Worm (Caenorhabditis elegans): ENCODE results near the gene Y2H9A.6.
"Not testable (repeated sequence)": the region's sequence is repeated elsewhere in the genome, so short reads cannot be mapped to it uniquely, and the experiment has no call there.

Gene Y2H9A.6

ce11 chrV:13443535-13443934 is at the start of gene Y2H9A.6:
Y2H9A.6 (plus strand) TSS chrV:13443835.
- not testable (repeated sequence) for TF ChIP-seq cebp-2 (GFP tag; IDR thresholded peaks at IDR 0.05); F33H1.4 (GFP tag; IDR thresholded peaks at IDR 0.05); snpc-4 (GFP tag; optimal IDR thresholded peaks at IDR 0.05); snpc-4 (tag; optimal IDR thresholded peaks at IDR 0.05)

DNA sequence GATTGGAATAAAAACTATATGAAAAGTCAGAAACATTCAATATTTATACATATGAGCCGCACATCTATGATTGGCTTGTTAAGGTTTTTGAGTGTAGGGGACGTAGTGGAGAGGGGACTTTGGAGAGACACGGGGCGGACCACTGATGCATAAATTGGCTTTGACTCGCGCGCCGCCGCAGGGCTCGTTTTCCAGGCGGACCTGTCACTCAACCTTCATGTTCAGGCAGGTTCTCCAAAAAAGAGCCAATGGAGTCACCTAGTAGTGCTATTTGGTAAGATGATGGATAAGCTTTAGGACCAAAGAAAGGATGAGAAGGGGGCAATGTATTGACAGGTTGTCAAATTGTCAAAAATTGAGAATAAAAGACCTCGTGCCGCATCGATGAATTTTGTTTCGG is 48.7 kb upstream of the Y2H9A.6 start:
- TF ChIP-seq pbrm-1 (GFP tag; IDR thresholded peaks at IDR 0.05), result 0 out of 2 replicates have a peak, but pooled peaks have one; percentile 29
- no peak for TF ChIP-seq C17E4.6 (GFP tag; IDR thresholded peaks at IDR 0.05)

- TF ChIP-seq ceh-100 (GFP tag; IDR thresholded peaks at IDR 0.05) (no peak), akir-1 (GFP tag; optimal IDR thresholded peaks at IDR 0.05) (no peak), lin-26 (GFP tag; IDR thresholded peaks at IDR 0.05) (no peak), ztf-18 (tag; optimal IDR thresholded peaks at IDR 0.05) (no peak), rcor-1 (GFP tag; IDR thresholded peaks at IDR 0.05) (0 out of 2 replicates have a peak, but pooled peaks have one; percentile 16), F10E7.11 (tag; optimal IDR thresholded peaks at IDR 0.05) (no peak), ztf-22 (GFP tag; optimal IDR thresholded peaks at IDR 0.05) (no peak), cebp-1 (GFP tag; IDR thresholded peaks at IDR 0.05) (no peak), cebp-1 (tag; optimal IDR thresholded peaks at IDR 0.05) (no peak), unc-130 (GFP tag; optimal IDR thresholded peaks at IDR 0.05) (no peak), ccch-3 (GFP tag; optimal IDR thresholded peaks at IDR 0.05) (no peak), zfh-2 (GFP tag; conservative IDR thresholded peaks at IDR 0.05) (peak; percentile 67), ceh-27 (GFP tag; optimal IDR thresholded peaks at IDR 0.05) (peak; percentile 80), C17E4.6 (GFP tag; IDR thresholded peaks at IDR 0.05) (no peak), B0035.1 (tag; optimal IDR thresholded peaks at IDR 0.05) (no peak), hlh-12 (tag; optimal IDR thresholded peaks at IDR 0.05) (no peak), ZK185.1 (tag; optimal IDR thresholded peaks at IDR 0.05; ENCODE audit: poor library complexity, severe bottlenecking) (no peak), somi-1 (GFP tag; optimal IDR thresholded peaks at IDR 0.05) (peak; percentile 59), nhr-27 (tag; optimal IDR thresholded peaks at IDR 0.05) (no peak), Y56A3A.18 (GFP tag; IDR thresholded peaks at IDR 0.05) (no peak), hrde-1 (tag; optimal IDR thresholded peaks at IDR 0.05; ENCODE audit: borderline replicate concordance) (no peak), ekl-4 (GFP tag; IDR thresholded peaks at IDR 0.05) (no peak), pbrm-1 (GFP tag; IDR thresholded peaks at IDR 0.05) (no peak), snpc-4 (GFP tag; optimal IDR thresholded peaks at IDR 0.05) (no peak), snpc-4 (tag; optimal IDR thresholded peaks at IDR 0.05) (no peak), ceh-79 (tag; optimal IDR thresholded peaks at IDR 0.05) (peak; percentile 8)
These were observed 47.2 kb upstream of the Y2H9A.6 start for ce11 chrV:13396426-13396825.

ce11 chrV:13401669-13402068 is 42.0 kb upstream of the Y2H9A.6 start:
- TF ChIP-seq rpc-1 (optimal IDR thresholded peaks at IDR 0.05), result no peak
- no peak for TF ChIP-seq rpc-1 (tag; optimal IDR thresholded peaks at IDR 0.05)
- TF ChIP-seq lin-40 (tag; optimal IDR thresholded peaks at IDR 0.05), result no peak
- no peak for TF ChIP-seq rec-8 (tag; optimal IDR thresholded peaks at IDR 0.05)
- no peak for TF ChIP-seq sea-2 (GFP tag; IDR thresholded peaks at IDR 0.05)
- TF ChIP-seq mcd-1 (GFP tag; IDR thresholded peaks at IDR 0.05), result no peak
- TF ChIP-seq snpc-1.1 (tag; optimal IDR thresholded peaks at IDR 0.05; ENCODE audit: insufficient read depth), result no peak
- TF ChIP-seq C17E4.6 (GFP tag; IDR thresholded peaks at IDR 0.05), result no peak
- TF ChIP-seq nhr-120 (GFP tag; IDR thresholded peaks at IDR 0.05), result no peak
- no peak for TF ChIP-seq F33H1.4 (GFP tag; IDR thresholded peaks at IDR 0.05)
- TF ChIP-seq hsf-1 (GFP tag; IDR thresholded peaks at IDR 0.05), result no peak
- no peak for TF ChIP-seq attf-3 (GFP tag; conservative IDR thresholded peaks at IDR 0.05)
- no peak for TF ChIP-seq gei-17 (GFP tag; optimal IDR thresholded peaks at IDR 0.05)
- TF ChIP-seq mxl-1 (tag; optimal IDR thresholded peaks at IDR 0.05), result no peak
- no peak for TF ChIP-seq Y53F4B.3 (GFP tag; IDR thresholded peaks at IDR 0.05)
- TF ChIP-seq ztf-3 (GFP tag; optimal IDR thresholded peaks at IDR 0.05), result no peak
- TF ChIP-seq F52B5.7 (tag; optimal IDR thresholded peaks at IDR 0.05), result no peak
- no peak for TF ChIP-seq tbp1 (GFP tag; optimal IDR thresholded peaks at IDR 0.05)
- TF ChIP-seq K12H6.12 (tag; optimal IDR thresholded peaks at IDR 0.05), result no peak
- no peak for TF ChIP-seq ceh-40 (GFP tag; IDR thresholded peaks at IDR 0.05)

All from whole organism, young adult.